Fruit fly (Drosophila melanogaster): Measurements from ENCODE around the gene CG11951.
A peak's percentile ranks its signal among the peaks of the same experiment; 100 is the strongest.

- TF ChIP-seq CG6276 (GFP tag; optimal IDR thresholded peaks at IDR 0.05), result no peak
- no peak for TF ChIP-seq Lpt (GFP tag; optimal IDR thresholded peaks at IDR 0.05)
- TF ChIP-seq Sox14 (GFP tag; optimal IDR thresholded peaks at IDR 0.05), result no peak
- no peak for TF ChIP-seq CG3919 (GFP tag; optimal IDR thresholded peaks at IDR 0.05)
- no peak for TF ChIP-seq CG9139 (GFP tag; optimal IDR thresholded peaks at IDR 0.05)
- no peak for TF ChIP-seq Sox15 (GFP tag; optimal IDR thresholded peaks at IDR 0.05)
- TF ChIP-seq CG8119 (GFP tag; IDR thresholded peaks at IDR 0.05), result no peak
- no peak for TF ChIP-seq CG10669 (GFP tag; optimal IDR thresholded peaks at IDR 0.05)
- peak in 1 of 2 experiments; percentile 53 for TF ChIP-seq ss (GFP tag; optimal IDR thresholded peaks at IDR 0.05)
Observed at dm6 chr3R:29215652-29216483, 22.7 kb downstream of the CG11951 start.
